Fruit fly (Drosophila melanogaster) whole organism, embryonic: ENCODE data around the gene nonC.
A peak's percentile ranks its signal among the peaks of the same experiment; 100 is the strongest.

Source experiments
- Awh ChIP-seq: fragments of 200-800 bp; sonication (Bioruptor generic); IDR thresholded peaks from 2 replicates; pipeline ENCODE4, ENCODE4 v1.3.6; 2022; ENCODE audit warnings: missing biosample characterization, missing genetic modification characterization
- Blimp-1 ChIP-seq: fragments of 200-800 bp; sonication (Bioruptor generic); optimal IDR thresholded peaks from 3 replicates; lab custom pipeline; 2018; ENCODE audit warnings: missing biosample characterization, missing genetic modification characterization, mild to moderate bottlenecking, moderate library complexity, missing genetic modification reagents
- C15 ChIP-seq: fragments of 200-800 bp; sonication (Bioruptor generic); IDR thresholded peaks from 3 replicates; pipeline ENCODE4 v1.3.6; 2022; ENCODE audit warnings: missing biosample characterization, missing genetic modification characterization
- CG10267 ChIP-seq: fragments of 200-800 bp; sonication (Bioruptor generic); optimal IDR thresholded peaks from 2 replicates; lab custom pipeline; 2018; ENCODE audit warnings: missing biosample characterization, mild to moderate bottlenecking, missing genetic modification characterization, moderate library complexity
- CG11093 ChIP-seq: fragments of 200-800 bp; sonication (Bioruptor generic); IDR thresholded peaks from 3 replicates; pipeline ENCODE4 v1.3.6; 2022; ENCODE audit warnings: missing biosample characterization, missing genetic modification characterization
- CG12104 ChIP-seq: fragments of 200-800 bp; sonication (Bioruptor generic); optimal IDR thresholded peaks from 3 replicates; lab custom pipeline; 2016; ENCODE audit warnings: missing biosample characterization, missing genetic modification characterization
- CG14050 ChIP-seq: fragments of 200-800 bp; sonication (Bioruptor generic); IDR thresholded peaks from 3 replicates; pipeline ENCODE4 v1.3.6; 2022; ENCODE audit warnings: missing biosample characterization, missing genetic modification characterization
- CG16863 ChIP-seq: fragments of 200-800 bp; sonication (Bioruptor generic); optimal IDR thresholded peaks from 3 replicates; lab custom pipeline; 2016; ENCODE audit warnings: missing biosample characterization, missing genetic modification characterization
- CG17829 ChIP-seq: fragments of 200-800 bp; optimal IDR thresholded peaks from 2 replicates; lab custom pipeline; 2019; ENCODE audit warnings: missing biosample characterization, mild to moderate bottlenecking, missing genetic modification characterization, moderate library complexity
- CG18619 ChIP-seq: fragments of 200-800 bp; sonication (Bioruptor generic); optimal IDR thresholded peaks from 3 replicates; lab custom pipeline; 2017; ENCODE audit warnings: missing biosample characterization, mild to moderate bottlenecking, missing genetic modification characterization
- CG2199 ChIP-seq: fragments of 200-800 bp; sonication (Bioruptor generic); IDR thresholded peaks from 3 replicates; pipeline ENCODE4 v1.3.6; 2022; ENCODE audit warnings: missing biosample characterization, missing genetic modification characterization
- CG2202 ChIP-seq: fragments of 200-800 bp; sonication (Bioruptor generic); optimal IDR thresholded peaks from 2 replicates; lab custom pipeline; 2018; ENCODE audit warnings: missing biosample characterization, mild to moderate bottlenecking, missing genetic modification characterization
- CG31441 ChIP-seq: fragments of 200-800 bp; sonication (Bioruptor generic); IDR thresholded peaks from 2 replicates; pipeline ENCODE4 v1.3.6; 2022; ENCODE audit warnings: missing biosample characterization, missing genetic modification characterization
- CG33557 ChIP-seq: fragments of 200-800 bp; sonication (Bioruptor generic); optimal IDR thresholded peaks from 2 replicates; lab custom pipeline; 2019; ENCODE audit warnings: missing biosample characterization, mild to moderate bottlenecking, missing genetic modification characterization, moderate library complexity
- CG4404 ChIP-seq: fragments of 200-800 bp; sonication (Bioruptor generic); IDR thresholded peaks from 2 replicates; pipeline ENCODE4 v1.3.6; 2022; ENCODE audit warnings: missing biosample characterization, missing genetic modification characterization
- CG4424 ChIP-seq: fragments of 200-800 bp; sonication (Bioruptor generic); optimal IDR thresholded peaks from 3 replicates; lab custom pipeline; 2016; ENCODE audit warnings: missing biosample characterization, missing genetic modification characterization
- CG7839 ChIP-seq: fragments of 200-800 bp; sonication (Bioruptor generic); optimal IDR thresholded peaks from 3 replicates; lab custom pipeline; 2018; ENCODE audit warnings: missing biosample characterization, mild to moderate bottlenecking, missing genetic modification characterization, moderate library complexity
- CG7928 ChIP-seq: fragments of 200-800 bp; sonication (Bioruptor generic); optimal IDR thresholded peaks from 2 replicates; lab custom pipeline; 2017; ENCODE audit warnings: missing biosample characterization, mild to moderate bottlenecking, missing genetic modification characterization
- CG8290 ChIP-seq, 3 experiments: fragments of 200-800 bp; sonication (Bioruptor generic); optimal IDR thresholded peaks; 2 replicates each; lab custom pipeline; 2016 to 2019; ENCODE audit warnings: missing biosample characterization in 3 of 3, missing genetic modification characterization in 3 of 3, mild to moderate bottlenecking in 2 of 3, moderate library complexity in 1 of 3
- Dbx ChIP-seq: fragments of 200-800 bp; sonication (Bioruptor generic); IDR thresholded peaks from 3 replicates; pipeline ENCODE4 v1.3.6; 2022; ENCODE audit warnings: missing biosample characterization, missing genetic modification characterization
- Dek ChIP-seq: fragments of 200-800 bp; sonication (Bioruptor generic); optimal IDR thresholded peaks from 3 replicates; lab custom pipeline; 2019; ENCODE audit warnings: missing biosample characterization, mild to moderate bottlenecking, missing genetic modification characterization, moderate library complexity
- Dfd ChIP-seq, 2 experiments: fragments of >200 bp; optimal IDR thresholded peaks; 2 replicates each; lab custom pipeline; 2017; ENCODE audit warnings: missing biosample characterization in 2 of 2, missing genetic modification characterization in 2 of 2
- H15 ChIP-seq: fragments of 200-800 bp; sonication (Bioruptor generic); IDR thresholded peaks from 3 replicates; pipeline ENCODE4 v1.3.6; 2022; ENCODE audit warnings: missing biosample characterization, missing genetic modification characterization
- Lhr ChIP-seq: fragments of 200-800 bp; sonication (Bioruptor generic); optimal IDR thresholded peaks from 3 replicates; lab custom pipeline; 2017; ENCODE audit warnings: mild to moderate bottlenecking, missing biosample characterization, missing genetic modification reagents, missing genetic modification characterization
- Lim3 ChIP-seq: fragments of 200-800 bp; sonication (Bioruptor generic); IDR thresholded peaks from 2 replicates; pipeline ENCODE4 v1.3.6; 2022; ENCODE audit warnings: missing biosample characterization, missing genetic modification characterization
- Lpt ChIP-seq: fragments of >200 bp; optimal IDR thresholded peaks from 2 replicates; lab custom pipeline; 2018; ENCODE audit warnings: missing biosample characterization, missing genetic modification characterization
- Mad ChIP-seq: fragments of 200-800 bp; sonication (Bioruptor generic); optimal IDR thresholded peaks from 2 replicates; lab custom pipeline; 2016; ENCODE audit warnings: missing biosample characterization, missing genetic modification characterization
- NC2α ChIP-seq: fragments of 200-800 bp; sonication (Bioruptor generic); optimal IDR thresholded peaks from 2 replicates; lab custom pipeline; 2016; ENCODE audit warnings: missing biosample characterization, missing genetic modification characterization
- Nf-YC ChIP-seq: fragments of 200-800 bp; optimal IDR thresholded peaks from 3 replicates; lab custom pipeline; 2019; ENCODE audit warnings: missing biosample characterization, mild to moderate bottlenecking, missing genetic modification characterization, moderate library complexity
- Oaz ChIP-seq: fragments of 200-800 bp; sonication (Bioruptor generic); IDR thresholded peaks from 2 replicates; pipeline ENCODE4 v1.3.6; 2022; ENCODE audit warnings: missing biosample characterization, missing genetic modification characterization
- ac ChIP-seq: fragments of 200-800 bp; sonication (Bioruptor generic); optimal IDR thresholded peaks from 3 replicates; lab custom pipeline; 2017; ENCODE audit warnings: missing biosample characterization, mild to moderate bottlenecking, missing genetic modification characterization
- ato ChIP-seq: fragments of 200-800 bp; sonication (Bioruptor generic); IDR thresholded peaks from 2 replicates; pipeline ENCODE4 v1.3.6; 2022; ENCODE audit warnings: missing biosample characterization, missing genetic modification characterization; ENCODE audit not compliant: partially characterized antibody
- az2 ChIP-seq: fragments of 200-800 bp; sonication (Bioruptor generic); optimal IDR thresholded peaks from 3 replicates; lab custom pipeline; 2016; ENCODE audit warnings: missing biosample characterization, missing genetic modification characterization
- cato ChIP-seq: fragments of 200-800 bp; sonication (Bioruptor generic); optimal IDR thresholded peaks from 2 replicates; lab custom pipeline; 2016; ENCODE audit warnings: missing biosample characterization, missing genetic modification characterization, borderline replicate concordance
- caup ChIP-seq: fragments of 200-800 bp; sonication (Bioruptor generic); optimal IDR thresholded peaks from 3 replicates; lab custom pipeline; 2017; ENCODE audit warnings: missing biosample characterization, mild to moderate bottlenecking, missing genetic modification characterization, moderate library complexity; ENCODE audit not compliant: severe bottlenecking
- chinmo ChIP-seq: fragments of 200-800 bp; sonication (Bioruptor generic); IDR thresholded peaks from 4 replicates; pipeline ENCODE4 v1.3.6; 2022; ENCODE audit warnings: missing biosample characterization, missing genetic modification characterization; ENCODE audit not compliant: partially characterized antibody
- croc ChIP-seq: fragments of 200-800 bp; sonication (Bioruptor generic); conservative IDR thresholded peaks from 3 replicates; pipeline ENCODE4 v1.3.6; 2022; ENCODE audit warnings: missing biosample characterization, missing genetic modification characterization
- fd64A ChIP-seq: fragments of 200-800 bp; sonication (Bioruptor generic); optimal IDR thresholded peaks from 3 replicates; lab custom pipeline; 2018; ENCODE audit warnings: missing biosample characterization, mild to moderate bottlenecking, missing genetic modification characterization
- fd96Cb ChIP-seq: fragments of 200-800 bp; sonication (Bioruptor generic); optimal IDR thresholded peaks from 2 replicates; lab custom pipeline; 2018; ENCODE audit warnings: missing biosample characterization, mild to moderate bottlenecking, missing genetic modification characterization, moderate library complexity
- gcm ChIP-seq: fragments of 200-800 bp; sonication (Bioruptor generic); optimal IDR thresholded peaks from 2 replicates; lab custom pipeline; 2019; ENCODE audit warnings: missing biosample characterization, mild to moderate bottlenecking, missing genetic modification characterization, moderate library complexity
- jigr1 ChIP-seq: fragments of 200-800 bp; sonication (Bioruptor generic); IDR thresholded peaks from 3 replicates; pipeline ENCODE4 v1.3.6; 2022; ENCODE audit warnings: missing biosample characterization, missing genetic modification characterization
- jumu ChIP-seq: fragments of 200-800 bp; sonication (Bioruptor generic); optimal IDR thresholded peaks from 3 replicates; lab custom pipeline; 2016; ENCODE audit warnings: missing biosample characterization, missing genetic modification characterization
- knrl ChIP-seq: fragments of 200-800 bp; sonication (Bioruptor generic); IDR thresholded peaks from 3 replicates; pipeline ENCODE4 v1.3.6; 2022; ENCODE audit warnings: missing biosample characterization, missing genetic modification characterization; ENCODE audit not compliant: partially characterized antibody
- lilli ChIP-seq: fragments of 200-800 bp; sonication (Bioruptor generic); optimal IDR thresholded peaks from 3 replicates; lab custom pipeline; 2016; ENCODE audit warnings: missing biosample characterization, missing genetic modification characterization
- nmo ChIP-seq: fragments of 200-800 bp; sonication (Bioruptor generic); optimal IDR thresholded peaks from 2 replicates; lab custom pipeline; 2018; ENCODE audit warnings: missing biosample characterization, mild to moderate bottlenecking, missing genetic modification characterization, moderate library complexity
- pzg ChIP-seq: fragments of 200-800 bp; sonication (Bioruptor generic); optimal IDR thresholded peaks from 3 replicates; lab custom pipeline; 2018; ENCODE audit warnings: missing biosample characterization, mild to moderate bottlenecking, missing genetic modification characterization, moderate library complexity
- row ChIP-seq: fragments of 200-800 bp; sonication (Bioruptor generic); IDR thresholded peaks from 3 replicates; pipeline ENCODE4 v1.3.6; 2022; ENCODE audit warnings: missing biosample characterization, missing genetic modification characterization
- unc-4 ChIP-seq: fragments of 200-800 bp; sonication (Bioruptor generic); IDR thresholded peaks from 2 replicates; pipeline ENCODE4 v1.3.6; 2022; ENCODE audit warnings: missing biosample characterization, missing genetic modification characterization; ENCODE audit not compliant: partially characterized antibody

The nonC gene

dm6 chrX:6863289-6863938, 39.1 kb downstream of the nonC start, which contains the start of gene CG43736 (continued):
- TF ChIP-seq ato (GFP tag; lab: Robert Waterston, UW) (no peak), gcm (peak; percentile 95), unc-4 (GFP tag; lab: Robert Waterston, UW) (no peak), CG7839 (tag; lab: Kevin White, UChicago) (peak; percentile 98), CG14050 (peak; percentile 78), fd64A (GFP tag; lab: Kevin White, UChicago) (peak; percentile 83), Mad (GFP tag; lab: Kevin White, UChicago) (peak; percentile 85), CG2202 (tag; lab: Kevin White, UChicago) (peak; percentile 83), Lim3 (GFP tag; lab: Robert Waterston, UW) (peak; percentile 45; the same call in 1 of the 2 replicates), NC2α (peak; percentile 78), CG33557 (GFP tag; lab: Kevin White, UChicago) (peak; percentile 93), CG16863 (GFP tag; lab: Kevin White, UChicago) (peak; percentile 91), jumu (GFP tag; lab: Kevin White, UChicago) (peak; percentile 92), fd96Cb (tag; lab: Kevin White, UChicago) (peak; percentile 98), Lhr (GFP tag; lab: Kevin White, UChicago) (peak; percentile 84), Oaz (GFP tag; lab: Robert Waterston, UW) (peak; percentile 83), Lpt (no peak), jigr1 (peak; percentile 75; the same call in 1 of the 3 replicates), knrl (GFP tag; lab: Robert Waterston, UW) (no peak), H15 (GFP tag; lab: Robert Waterston, UW) (peak; percentile 77), CG18619 (peak; percentile 93), Dek (tag; lab: Kevin White, UChicago) (peak; percentile 94), Nf-YC (tag; lab: Kevin White, UChicago) (peak; percentile 90), Dbx (GFP tag; lab: Robert Waterston, UW) (peak; percentile 87), C15 (GFP tag; lab: Robert Waterston, UW) (peak; percentile 65; the same call in 1 of the 3 replicates), chinmo (GFP tag; lab: Robert Waterston, UW) (no peak), CG17829 (tag; lab: Kevin White, UChicago) (peak; percentile 97), CG4404 (GFP tag; lab: Robert Waterston, UW) (peak; percentile 72; the same call in 1 of the 2 replicates), Dfd (GFP tag; optimal IDR thresholded peaks at IDR 0.05; lab: Kevin White, UChicago) (no peak), CG2199 (GFP tag; lab: Robert Waterston, UW) (no peak), CG4424 (GFP tag; lab: Kevin White, UChicago) (peak; percentile 96), lilli (GFP tag; lab: Kevin White, UChicago) (peak; percentile 92), croc (peak; percentile 90), az2 (peak; percentile 94), ac (GFP tag; lab: Kevin White, UChicago) (peak; percentile 76), CG31441 (GFP tag; lab: Robert Waterston, UW) (peak; percentile 99), CG11093 (GFP tag; lab: Robert Waterston, UW) (peak; percentile 86), Awh (GFP tag; lab: Robert Waterston, UW) (peak; percentile 84; the same call in 1 of the 2 replicates), Blimp-1 (GFP tag; lab: Kevin White, UChicago) (peak; percentile 96), CG12104 (GFP tag; lab: Kevin White, UChicago) (peak; percentile 97), caup (peak; percentile 93), CG7928 (GFP tag; lab: Kevin White, UChicago) (peak; percentile 72), cato (GFP tag; lab: Kevin White, UChicago) (peak; percentile 87), row (GFP tag; lab: Robert Waterston, UW) (peak; percentile 87), CG8290 (GFP tag; optimal IDR thresholded peaks at IDR 0.05; lab: Kevin White, UChicago) (peak; percentile 51), CG8290 (tag; optimal IDR thresholded peaks at IDR 0.05; lab: Kevin White, UChicago) (peak; percentile 54 to 89), CG10267 (peak; percentile 92), pzg (GFP tag; lab: Kevin White, UChicago) (peak; percentile 7), nmo (GFP tag; lab: Kevin White, UChicago) (peak; percentile 98)
